Fruit fly (Drosophila melanogaster): ENCODE measurements around the gene CG14210.
A peak's percentile ranks its signal among the peaks of the same experiment; 100 is the strongest.

Gene CG14210

dm6 chrX:19603953-19604352 lies 12.0 kb upstream of the CG14210 start (continued):
- no peak for TF ChIP-seq Doc3 (GFP tag; IDR thresholded peaks at IDR 0.05; ENCODE audit: partially characterized antibody)
- TF ChIP-seq ken (GFP tag; IDR thresholded peaks at IDR 0.05) = peak; percentile 71
- TF ChIP-seq CG17912 (GFP tag; optimal IDR thresholded peaks at IDR 0.05) = no peak
- peak; percentile 74 for TF ChIP-seq CG3847 (GFP tag; IDR thresholded peaks at IDR 0.05)
- peak; percentile 58 for TF ChIP-seq ap (GFP tag; IDR thresholded peaks at IDR 0.05)
- no peak for TF ChIP-seq mld (GFP tag; IDR thresholded peaks at IDR 0.05; ENCODE audit: partially characterized antibody)
- peak; percentile 83 for TF ChIP-seq CG31224 (GFP tag; IDR thresholded peaks at IDR 0.05)
- TF ChIP-seq CG14050 (GFP tag; IDR thresholded peaks at IDR 0.05) = peak; percentile 72
- peak; percentile 55 for TF ChIP-seq jumu (GFP tag; optimal IDR thresholded peaks at IDR 0.05)
- peak; percentile 80 for TF ChIP-seq gem (tag; optimal IDR thresholded peaks at IDR 0.05)
- TF ChIP-seq sc (optimal IDR thresholded peaks at IDR 0.05) = no peak
- peak; percentile 27 for TF ChIP-seq sc (GFP tag; optimal IDR thresholded peaks at IDR 0.05)
- peak; percentile 67 for TF ChIP-seq CG4820 (GFP tag; optimal IDR thresholded peaks at IDR 0.05)
- TF ChIP-seq CG3407 (GFP tag; optimal IDR thresholded peaks at IDR 0.05) = peak; percentile 12
- TF ChIP-seq sisA (GFP tag; IDR thresholded peaks at IDR 0.05) = peak; percentile 81
- TF ChIP-seq MBD-R2 (GFP tag; IDR thresholded peaks at IDR 0.05) = peak; percentile 75
- TF ChIP-seq Dref (GFP tag; IDR thresholded peaks at IDR 0.05) = 0 out of 2 replicates have a peak, but pooled peaks have one; percentile 26
- TF ChIP-seq CG16779 (GFP tag; IDR thresholded peaks at IDR 0.05) = 0 out of 2 replicates have a peak, but pooled peaks have one; percentile 27
- TF ChIP-seq D (optimal IDR thresholded peaks at IDR 0.05) = no peak
- TF ChIP-seq D (GFP tag; optimal IDR thresholded peaks at IDR 0.05) = peak; percentile 62
- peak; percentile 66 for TF ChIP-seq Hsf (GFP tag; optimal IDR thresholded peaks at IDR 0.05)
- peak; percentile 78 for TF ChIP-seq CG12659 (GFP tag; optimal IDR thresholded peaks at IDR 0.05)
- no peak for TF ChIP-seq kni (GFP tag; optimal IDR thresholded peaks at IDR 0.05)
- TF ChIP-seq Atf3 (GFP tag; optimal IDR thresholded peaks at IDR 0.05) = peak; percentile 16
- no peak for TF ChIP-seq Hr39 (optimal IDR thresholded peaks at IDR 0.05)
- peak; percentile 70 for TF ChIP-seq slou (GFP tag; optimal IDR thresholded peaks at IDR 0.05)
- no peak for TF ChIP-seq CG8359 (GFP tag; optimal IDR thresholded peaks at IDR 0.05; ENCODE audit: borderline replicate concordance)
- TF ChIP-seq CG11093 (GFP tag; IDR thresholded peaks at IDR 0.05) = 0 out of 3 replicates have a peak, but pooled peaks have one; percentile 43
- TF ChIP-seq Hr51 (GFP tag; optimal IDR thresholded peaks at IDR 0.05) = peak; percentile 43 to 77
- TF ChIP-seq PHDP (tag; optimal IDR thresholded peaks at IDR 0.05) = peak; percentile 71
- TF ChIP-seq emc (GFP tag; optimal IDR thresholded peaks at IDR 0.05) = no peak
- peak; percentile 55 for TF ChIP-seq Ravus (GFP tag; IDR thresholded peaks at IDR 0.05)
- peak; percentile 18 for TF ChIP-seq CG1529 (GFP tag; optimal IDR thresholded peaks at IDR 0.05)
- TF ChIP-seq crol (GFP tag; IDR thresholded peaks at IDR 0.05) = no peak
- TF ChIP-seq exex (tag; optimal IDR thresholded peaks at IDR 0.05) = peak; percentile 33
- peak; percentile 59 for TF ChIP-seq CG10209 (GFP tag; optimal IDR thresholded peaks at IDR 0.05)
- peak; percentile 36 for TF ChIP-seq crc (GFP tag; optimal IDR thresholded peaks at IDR 0.05)
- no peak for TF ChIP-seq gfzf (GFP tag; optimal IDR thresholded peaks at IDR 0.05)
- no peak for TF ChIP-seq ftz-f1 (GFP tag; optimal IDR thresholded peaks at IDR 0.05)
- no peak for TF ChIP-seq CG3838 (GFP tag; optimal IDR thresholded peaks at IDR 0.05)
- TF ChIP-seq nom (GFP tag; optimal IDR thresholded peaks at IDR 0.05) = peak; percentile 21
- TF ChIP-seq CG12071 (GFP tag; optimal IDR thresholded peaks at IDR 0.05) = peak; percentile 77
- peak; percentile 61; the same call in 1 of the 2 replicates for TF ChIP-seq Nf-YA (GFP tag; IDR thresholded peaks at IDR 0.05)
- no peak for TF ChIP-seq TFAM (GFP tag; optimal IDR thresholded peaks at IDR 0.05)
- TF ChIP-seq CG9609 (GFP tag; optimal IDR thresholded peaks at IDR 0.05) = no peak
- no peak for TF ChIP-seq CG6791 (GFP tag; IDR thresholded peaks at IDR 0.05; ENCODE audit: partially characterized antibody)
- TF ChIP-seq NFAT (GFP tag; IDR thresholded peaks at IDR 0.05) = peak; percentile 73
- peak; percentile 70 for TF ChIP-seq CG2712 (tag; optimal IDR thresholded peaks at IDR 0.05)
- no peak for TF ChIP-seq ab (GFP tag; optimal IDR thresholded peaks at IDR 0.05)
- TF ChIP-seq CG9817 (tag; optimal IDR thresholded peaks at IDR 0.05) = peak; percentile 74
- TF ChIP-seq NC2α (GFP tag; optimal IDR thresholded peaks at IDR 0.05) = no peak
- no peak for TF ChIP-seq ato (GFP tag; IDR thresholded peaks at IDR 0.05; ENCODE audit: partially characterized antibody)

All from whole organism, embryonic.